Worm (Caenorhabditis elegans) whole organism, L4/young adult: ENCODE results near the gene R144.12.

Source experiments
- W03F9.2 ChIP-seq: fragments of 150-350 bp; optimal IDR thresholded peaks from 2 replicates; lab custom pipeline; 2014; ENCODE audit warnings: missing biosample characterization, missing genetic modification characterization
- dao-5 ChIP-seq: sonication (generic microtip); optimal IDR thresholded peaks from 2 replicates; lab custom pipeline; 2016; ENCODE audit warnings: missing genotype, missing genetic modification characterization, moderate library complexity, missing compliant biosample characterization
- him-1 ChIP-seq: sonication (generic microtip); optimal IDR thresholded peaks from 2 replicates; lab custom pipeline; 2016; ENCODE audit warnings: missing genotype, missing genetic modification reagents, missing genetic modification characterization, missing compliant biosample characterization

- no peak for TF ChIP-seq dao-5
- peak; percentile 85 for TF ChIP-seq him-1 (tag; lab: Kevin White, UChicago)
- peak; percentile 93 for TF ChIP-seq W03F9.2 (tag; lab: Kevin White, UChicago)
Measured at ce11 chrIII:4962886-4963285, 43.9 kb downstream of the R144.12 start, which contains the start of gene C27F2.9.
